Worm (Caenorhabditis elegans): ENCODE measurements around the gene dmd-7.

dmd-7 gene

DNA sequence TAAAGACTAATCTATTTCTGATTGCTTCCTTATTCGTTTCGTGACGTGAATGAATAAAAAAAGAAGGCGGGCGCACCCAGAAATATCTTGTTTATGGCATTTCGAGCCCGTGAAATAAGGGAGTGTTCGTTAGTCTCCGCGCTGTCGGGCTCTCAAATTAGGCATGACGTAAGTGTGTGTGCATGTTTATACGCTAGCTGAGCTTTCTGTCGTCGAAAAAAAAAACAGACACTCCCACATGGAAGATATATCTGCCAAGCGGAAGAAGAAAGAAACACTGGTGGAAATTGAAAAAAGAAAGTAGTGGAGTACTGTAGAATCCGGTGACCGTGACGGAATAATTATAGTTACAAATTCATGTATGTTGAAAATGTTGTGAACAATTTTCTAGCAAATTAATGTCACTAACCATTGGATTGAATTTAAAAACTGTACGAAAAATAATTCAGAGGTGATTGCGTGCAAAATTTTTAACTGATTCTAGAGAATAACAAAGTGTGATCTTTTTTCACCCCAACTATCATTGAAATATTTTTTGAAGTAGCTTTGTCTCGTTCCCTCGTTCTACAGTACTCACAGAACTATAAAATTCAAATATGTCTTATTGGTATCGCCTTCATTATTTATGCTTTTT is 21.6 kb upstream of the dmd-7 start:
- TF ChIP-seq ztf-29 (GFP tag; IDR thresholded peaks at IDR 0.05), result no peak
- no peak for TF ChIP-seq med-1 (GFP tag; optimal IDR thresholded peaks at IDR 0.05; ENCODE audit: insufficient read depth)
- TF ChIP-seq klf-2 (GFP tag; conservative IDR thresholded peaks at IDR 0.05), result no peak
- TF ChIP-seq tab-1 (GFP tag; IDR thresholded peaks at IDR 0.05), result no peak
- no peak for TF ChIP-seq cog-1 (tag; optimal IDR thresholded peaks at IDR 0.05)

DNA sequence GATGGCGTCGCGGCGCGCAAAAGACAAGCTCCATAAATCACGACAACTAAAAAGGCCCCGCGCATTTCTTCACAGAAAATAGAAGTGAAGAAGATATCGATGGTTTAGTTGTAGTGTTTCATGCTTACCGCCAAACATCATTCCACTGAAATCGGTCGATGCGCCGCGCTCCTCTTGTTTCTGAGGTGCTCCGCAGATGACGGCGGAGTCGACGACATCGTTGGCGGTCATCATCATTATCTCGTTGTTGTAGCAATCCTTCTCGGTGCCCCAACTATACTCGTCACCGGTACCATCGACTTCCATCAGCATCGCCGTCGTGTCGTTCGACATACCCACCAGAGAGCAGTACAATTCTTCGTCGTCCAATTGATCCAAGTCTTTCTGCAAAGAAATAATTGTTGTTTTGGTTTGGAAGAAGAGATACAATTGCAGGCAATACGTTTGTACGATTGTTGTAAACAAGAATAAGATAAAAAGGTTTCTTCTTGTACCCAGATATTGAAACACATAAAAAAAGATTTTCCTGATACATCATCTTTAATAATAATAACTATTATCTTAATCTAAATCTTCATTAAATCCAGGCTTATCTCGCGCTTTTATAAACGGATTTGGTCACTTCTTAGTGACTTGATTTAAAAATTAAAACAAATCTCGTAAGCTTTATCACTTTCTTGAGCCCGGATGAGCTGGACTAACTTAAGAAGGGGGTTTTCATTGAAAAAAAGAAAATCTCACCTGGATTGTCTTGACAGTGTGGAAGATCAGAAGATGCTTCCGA is 20.8 kb upstream of the dmd-7 start:
- TF ChIP-seq T22C8.4 (GFP tag; IDR thresholded peaks at IDR 0.05) (no peak), klf-2 (GFP tag; conservative IDR thresholded peaks at IDR 0.05) (no peak), ztf-23 (GFP tag; IDR thresholded peaks at IDR 0.05) (no peak), ztf-29 (GFP tag; IDR thresholded peaks at IDR 0.05) (no peak), ref-1 (GFP tag; conservative IDR thresholded peaks at IDR 0.05) (no peak), flt-1 (GFP tag; IDR thresholded peaks at IDR 0.05) (peak; percentile 19; the same call in 1 of the 2 replicates)

DNA sequence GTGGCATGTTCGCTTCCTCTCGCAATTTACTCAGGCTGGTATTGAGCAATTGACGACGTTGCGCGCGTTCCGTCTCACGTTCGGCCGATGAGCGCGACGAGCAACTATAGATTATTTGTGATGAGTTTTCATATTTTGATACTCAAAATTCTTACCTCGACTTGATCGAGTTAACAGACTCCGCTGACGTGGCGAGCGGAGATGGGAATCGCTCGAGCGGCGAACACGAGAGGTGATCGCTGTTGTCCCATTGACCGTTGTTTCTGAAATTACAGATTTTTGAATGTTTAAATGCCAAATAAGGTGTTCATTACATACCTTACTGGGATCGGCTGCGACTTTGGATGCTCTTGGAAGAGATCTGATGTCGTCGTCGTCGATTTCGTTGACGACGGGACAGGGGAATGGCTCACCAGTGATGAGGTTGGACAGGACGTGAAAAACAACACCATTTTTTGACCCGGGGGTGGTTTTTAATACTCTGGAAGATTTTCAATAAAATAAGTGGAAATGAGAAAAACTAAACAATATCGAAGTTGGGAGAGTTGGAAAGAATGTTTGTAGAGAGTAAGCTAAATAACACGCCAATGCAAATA is 20.1 kb upstream of the dmd-7 start, which contains the start of gene W06H8.6:
TSS of gene W06H8.6 (minus strand) at position 481 of the 596 bp plus-strand sequence.
- no peak for TF ChIP-seq klf-2 (GFP tag; conservative IDR thresholded peaks at IDR 0.05)
- no peak for TF ChIP-seq cog-1 (tag; optimal IDR thresholded peaks at IDR 0.05)
- TF ChIP-seq tab-1 (GFP tag; IDR thresholded peaks at IDR 0.05), result no peak
- no peak for TF ChIP-seq flt-1 (GFP tag; IDR thresholded peaks at IDR 0.05)

DNA sequence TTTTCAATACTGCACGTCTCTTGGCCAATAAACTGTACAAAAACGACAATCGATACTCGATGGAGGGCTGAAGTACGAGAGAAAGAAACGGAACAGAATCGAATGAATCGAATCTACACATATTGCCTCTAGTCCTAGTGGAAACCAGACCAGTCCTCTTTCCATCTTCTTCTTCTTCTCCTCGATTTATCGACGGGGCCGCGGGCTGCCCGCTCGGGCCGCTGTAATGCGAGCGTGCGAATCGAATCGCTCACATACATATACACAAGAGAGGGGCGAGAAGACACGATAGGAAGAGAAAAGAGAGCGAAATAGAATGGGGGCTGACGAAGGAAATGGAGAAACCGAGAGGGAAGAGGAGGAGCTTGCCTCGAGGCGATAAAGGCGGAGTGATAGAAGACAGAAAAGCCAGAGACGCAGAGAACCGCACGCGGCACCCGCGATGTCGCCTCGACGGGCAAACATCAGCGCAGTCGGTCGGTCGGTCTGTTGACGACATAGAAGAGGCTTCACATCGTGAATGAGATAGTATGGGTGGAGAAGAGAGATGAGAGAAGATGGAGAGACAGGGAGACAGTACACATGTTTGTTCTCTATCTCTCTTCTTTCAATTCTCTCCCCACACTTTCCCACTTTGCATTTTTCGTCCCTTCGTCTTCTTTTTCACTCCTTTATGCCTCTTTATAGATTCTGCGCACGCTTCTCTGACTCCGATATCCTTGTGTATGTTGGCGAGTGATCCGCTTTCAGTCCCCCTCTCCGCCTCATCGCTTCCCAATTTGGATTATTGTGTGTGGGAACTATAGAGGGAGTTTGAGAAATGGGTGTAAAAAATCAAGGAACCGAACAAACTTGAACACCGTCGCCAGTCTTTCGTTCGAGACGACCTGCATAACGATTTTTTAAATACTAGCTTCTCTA is 19.1 kb upstream of the dmd-7 start:
- peak; percentile 96 for TF ChIP-seq cog-1 (tag; optimal IDR thresholded peaks at IDR 0.05)
- peak; percentile 48 for TF ChIP-seq flt-1 (GFP tag; IDR thresholded peaks at IDR 0.05)
- TF ChIP-seq ztf-29 (GFP tag; IDR thresholded peaks at IDR 0.05), result no peak
- no peak for TF ChIP-seq med-1 (GFP tag; optimal IDR thresholded peaks at IDR 0.05; ENCODE audit: insufficient read depth)
- TF ChIP-seq klf-2 (GFP tag; conservative IDR thresholded peaks at IDR 0.05), result 0 out of 2 replicates have a peak, but pooled peaks have one; percentile 15
- peak; percentile 53; the same call in 1 of the 2 replicates for TF ChIP-seq T22C8.4 (GFP tag; IDR thresholded peaks at IDR 0.05)
- no peak for TF ChIP-seq tab-1 (GFP tag; IDR thresholded peaks at IDR 0.05)
- TF ChIP-seq ref-1 (GFP tag; conservative IDR thresholded peaks at IDR 0.05), result 0 out of 2 replicates have a peak, but pooled peaks have one; percentile 11
- TF ChIP-seq ztf-23 (GFP tag; IDR thresholded peaks at IDR 0.05), result 0 out of 2 replicates have a peak, but pooled peaks have one; percentile 12

DNA sequence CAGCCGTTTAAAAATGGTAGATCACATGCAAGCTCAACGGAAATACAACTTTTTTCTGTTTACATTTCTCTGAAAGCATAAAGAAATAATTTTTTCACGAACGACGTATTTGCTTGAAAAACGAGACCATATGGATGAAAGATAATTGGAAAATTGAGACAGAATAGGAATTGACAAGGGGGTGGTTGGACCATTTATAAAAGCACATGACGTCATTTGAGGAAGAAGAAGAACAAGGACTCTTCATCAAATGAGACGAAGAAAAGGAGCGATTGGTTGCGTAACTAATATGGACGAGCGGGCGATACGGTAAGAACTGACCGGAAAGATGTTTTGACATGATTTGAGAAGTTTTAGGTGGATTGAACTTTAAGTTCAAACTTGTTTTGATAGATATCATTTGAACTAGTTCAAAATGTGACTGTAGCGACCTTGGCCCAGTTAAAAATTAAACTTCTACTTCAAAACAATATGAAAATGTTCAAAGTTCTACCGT is 18.3 kb upstream of the dmd-7 start:
- no peak for TF ChIP-seq cog-1 (tag; optimal IDR thresholded peaks at IDR 0.05)
- no peak for TF ChIP-seq tab-1 (GFP tag; IDR thresholded peaks at IDR 0.05)
- TF ChIP-seq ztf-23 (GFP tag; IDR thresholded peaks at IDR 0.05), result no peak
- no peak for TF ChIP-seq klf-2 (GFP tag; conservative IDR thresholded peaks at IDR 0.05)
- no peak for TF ChIP-seq flt-1 (GFP tag; IDR thresholded peaks at IDR 0.05)
- no peak for TF ChIP-seq ztf-29 (GFP tag; IDR thresholded peaks at IDR 0.05)
- TF ChIP-seq med-1 (GFP tag; optimal IDR thresholded peaks at IDR 0.05; ENCODE audit: insufficient read depth), result no peak
- no peak for TF ChIP-seq T22C8.4 (GFP tag; IDR thresholded peaks at IDR 0.05)
- no peak for TF ChIP-seq ref-1 (GFP tag; conservative IDR thresholded peaks at IDR 0.05)

ce11 chrV:6228920-6229456 is 17.7 kb upstream of the dmd-7 start:
- TF ChIP-seq ref-1 (GFP tag; conservative IDR thresholded peaks at IDR 0.05) (no peak), flt-1 (GFP tag; IDR thresholded peaks at IDR 0.05) (no peak), ztf-29 (GFP tag; IDR thresholded peaks at IDR 0.05) (no peak), T22C8.4 (GFP tag; IDR thresholded peaks at IDR 0.05) (no peak), med-1 (GFP tag; optimal IDR thresholded peaks at IDR 0.05; ENCODE audit: insufficient read depth) (no peak), cog-1 (tag; optimal IDR thresholded peaks at IDR 0.05) (no peak), ztf-23 (GFP tag; IDR thresholded peaks at IDR 0.05) (no peak), klf-2 (GFP tag; conservative IDR thresholded peaks at IDR 0.05) (no peak), tab-1 (GFP tag; IDR thresholded peaks at IDR 0.05) (no peak)

DNA sequence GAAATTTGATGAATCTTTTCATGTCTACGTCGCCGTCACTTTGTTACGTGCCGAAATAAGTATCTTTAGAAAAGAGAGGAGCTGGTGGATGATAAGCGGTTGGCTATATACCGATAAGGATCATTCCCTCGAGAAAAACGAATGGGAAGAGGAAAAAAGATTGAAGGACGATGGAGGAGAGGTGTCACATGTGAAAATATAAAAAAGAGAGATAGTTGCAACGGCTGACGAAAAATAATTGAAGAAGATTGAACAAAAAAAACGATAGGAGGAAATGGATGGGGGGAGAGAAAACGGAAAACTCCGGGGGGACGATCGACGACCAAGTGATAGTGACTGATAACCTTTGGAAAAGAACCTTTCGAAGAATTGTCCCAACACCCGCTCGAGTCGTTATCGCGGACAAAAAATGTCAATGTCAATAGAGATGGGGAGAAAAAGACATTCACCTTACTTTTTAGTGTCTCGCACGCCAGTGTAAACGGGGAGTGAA is 17.2 kb upstream of the dmd-7 start:
- TF ChIP-seq ztf-23 (GFP tag; IDR thresholded peaks at IDR 0.05) (no peak), cog-1 (tag; optimal IDR thresholded peaks at IDR 0.05) (no peak), flt-1 (GFP tag; IDR thresholded peaks at IDR 0.05) (no peak), tab-1 (GFP tag; IDR thresholded peaks at IDR 0.05) (no peak), ztf-29 (GFP tag; IDR thresholded peaks at IDR 0.05) (no peak), T22C8.4 (GFP tag; IDR thresholded peaks at IDR 0.05) (no peak), klf-2 (GFP tag; conservative IDR thresholded peaks at IDR 0.05) (no peak), med-1 (GFP tag; optimal IDR thresholded peaks at IDR 0.05; ENCODE audit: insufficient read depth) (no peak), ref-1 (GFP tag; conservative IDR thresholded peaks at IDR 0.05) (no peak)

DNA sequence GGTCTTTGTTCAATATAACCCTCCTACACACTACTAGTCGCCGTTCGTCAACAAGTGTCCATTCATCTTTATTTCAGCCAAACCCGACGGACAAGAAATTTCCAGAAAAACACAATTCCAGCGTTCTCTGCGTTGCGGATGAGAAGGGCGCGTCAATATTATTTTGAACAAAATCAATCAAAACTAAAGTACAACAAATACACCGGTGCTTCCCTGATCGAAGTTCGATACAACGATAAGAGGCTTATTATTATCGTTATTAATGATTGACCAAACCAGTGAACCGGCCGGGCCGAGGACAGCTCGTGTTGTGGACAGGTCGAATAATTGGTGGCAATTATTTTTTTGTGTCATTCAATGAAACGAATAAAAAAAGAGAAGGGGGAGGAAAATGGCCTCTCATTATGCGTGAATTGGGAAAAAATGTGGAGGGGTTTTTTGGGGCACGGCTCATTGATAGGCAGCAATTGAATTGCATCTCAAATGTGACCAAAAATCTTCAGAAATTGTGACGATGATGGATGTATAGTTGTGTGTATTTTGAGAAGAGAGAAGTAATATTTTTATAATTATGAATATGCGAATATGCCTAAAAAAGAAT is 16.0 kb upstream of the dmd-7 start:
- no peak for TF ChIP-seq ztf-23 (GFP tag; IDR thresholded peaks at IDR 0.05)
- no peak for TF ChIP-seq med-1 (GFP tag; optimal IDR thresholded peaks at IDR 0.05; ENCODE audit: insufficient read depth)
- no peak for TF ChIP-seq cog-1 (tag; optimal IDR thresholded peaks at IDR 0.05)
- TF ChIP-seq klf-2 (GFP tag; conservative IDR thresholded peaks at IDR 0.05), result no peak
- no peak for TF ChIP-seq tab-1 (GFP tag; IDR thresholded peaks at IDR 0.05)
- TF ChIP-seq flt-1 (GFP tag; IDR thresholded peaks at IDR 0.05), result no peak; the same call in 1 of the 2 replicates
- no peak for TF ChIP-seq ztf-29 (GFP tag; IDR thresholded peaks at IDR 0.05)
- no peak for TF ChIP-seq T22C8.4 (GFP tag; IDR thresholded peaks at IDR 0.05)
- no peak for TF ChIP-seq ref-1 (GFP tag; conservative IDR thresholded peaks at IDR 0.05)

Measured in whole organism, midembryonic.